Worm (Caenorhabditis elegans) whole organism, mixed stage, embryonic: ENCODE measurements around the gene ZK792.4.

ENCODE experiments used
- ceh-83 ChIP-seq: fragments of 200-800 bp; sonication (Bioruptor generic); optimal IDR thresholded peaks from 2 replicates; lab custom pipeline; 2018; ENCODE audit warnings: mild to moderate bottlenecking, missing genetic modification characterization, missing compliant biosample characterization
- ces-1 ChIP-seq: fragments of 150-350 bp; optimal IDR thresholded peaks from 2 replicates; lab custom pipeline; 2014; ENCODE audit warnings: missing biosample characterization, missing genetic modification reagents, missing genetic modification characterization
- nhr-237 ChIP-seq: fragments of 150-350 bp; optimal IDR thresholded peaks from 2 replicates; lab custom pipeline; 2014; ENCODE audit warnings: missing biosample characterization, missing genetic modification characterization
- nhr-28 ChIP-seq: fragments of 150-350 bp; optimal IDR thresholded peaks from 2 replicates; lab custom pipeline; 2014; ENCODE audit warnings: missing biosample characterization, missing genetic modification characterization
- pha-4 ChIP-seq: fragments of 150-350 bp; optimal IDR thresholded peaks from 2 replicates; lab custom pipeline; 2018; ENCODE audit warnings: missing biosample characterization, missing genetic modification reagents, missing genetic modification characterization
- snpc-4 ChIP-seq: fragments of 150-350 bp; optimal IDR thresholded peaks from 2 replicates; lab custom pipeline; 2014; ENCODE audit warnings: missing biosample characterization, missing genetic modification characterization
- unc-39 ChIP-seq: fragments of 150-350 bp; optimal IDR thresholded peaks from 2 replicates; lab custom pipeline; 2014; ENCODE audit warnings: missing biosample characterization, missing genetic modification characterization
- ztf-11 ChIP-seq: fragments of 150-350 bp; optimal IDR thresholded peaks from 2 replicates; lab custom pipeline; 2014; ENCODE audit warnings: missing biosample characterization, missing genetic modification characterization

ce11 chrIV:11646908-11647307 lies 34.9 kb downstream of the ZK792.4 start:
- TF ChIP-seq unc-39 (no peak), ztf-11 (tag; lab: Kevin White, UChicago) (no peak), ceh-83 (no peak), snpc-4 (tag; lab: Kevin White, UChicago) (no peak), pha-4 (tag; lab: Kevin White, UChicago) (no peak), ces-1 (GFP tag; lab: Kevin White, UChicago) (no peak), nhr-237 (tag; lab: Kevin White, UChicago) (no peak), nhr-28 (tag; lab: Kevin White, UChicago) (no peak)
